Worm (Caenorhabditis elegans): ENCODE results near the gene F25B5.5.

DNA sequence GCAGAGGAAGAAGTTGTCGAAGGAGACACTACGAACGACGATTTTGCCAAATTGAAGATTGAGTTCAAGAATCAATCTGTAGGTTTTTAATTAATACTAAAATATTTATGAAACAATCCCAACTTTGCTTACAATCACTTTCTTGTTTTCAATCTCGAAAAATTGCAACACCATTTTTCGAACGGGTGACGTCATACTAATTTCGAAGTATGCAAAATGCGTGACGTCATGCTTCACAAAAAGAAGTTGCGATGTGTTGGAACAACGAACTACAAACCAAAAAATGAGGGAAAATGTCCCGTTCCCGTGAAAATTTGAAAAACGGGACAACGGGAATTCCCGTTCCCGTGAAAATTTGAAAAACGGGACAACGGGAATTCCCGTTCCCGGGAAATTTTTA lies 21.7 kb upstream of the F25B5.5 start:
- no peak for TF ChIP-seq W03F9.2 (tag; optimal IDR thresholded peaks at IDR 0.05)
- TF ChIP-seq him-1 (tag; optimal IDR thresholded peaks at IDR 0.05), result no peak
- no peak for TF ChIP-seq dao-5 (tag; optimal IDR thresholded peaks at IDR 0.05)

All from whole organism, L4/young adult.